Worm (Caenorhabditis elegans) whole organism, L4 larva: ENCODE results near the gene K10B3.5.

Experiments
- D1046.2 ChIP-seq: fragments of 200-800 bp; sonication (Bioruptor generic); IDR thresholded peaks from 2 replicates; pipeline ENCODE4 v1.3.6; 2022; ENCODE audit warnings: missing genetic modification characterization, missing compliant biosample characterization
- aha-1 ChIP-seq: fragments of 150-350 bp; peaks from one replicate; lab custom pipeline; 2014; ENCODE audit warnings: missing biosample characterization, missing genetic modification characterization
- aly-2 ChIP-seq: sonication (generic microtip); optimal IDR thresholded peaks from 2 replicates; lab custom pipeline; 2018; ENCODE audit warnings: missing biosample characterization, missing genetic modification characterization
- ama-1 ChIP-seq: fragments of 150-350 bp; optimal IDR thresholded peaks from 2 replicates; lab custom pipeline; 2014; ENCODE audit warnings: inconsistent platforms, mixed read lengths
- arid-1 ChIP-seq: fragments of 200-800 bp; sonication (Bioruptor generic); conservative IDR thresholded peaks from 2 replicates; pipeline ENCODE4 v1.3.6; 2022; ENCODE audit warnings: missing genetic modification reagents, missing genetic modification characterization, missing compliant biosample characterization
- ceh-20 ChIP-seq: fragments of 200-800 bp; sonication (Bioruptor generic); IDR thresholded peaks from 2 replicates; pipeline ENCODE4 v1.3.6; 2022; ENCODE audit warnings: missing genetic modification reagents, missing genetic modification characterization, missing compliant biosample characterization
- ceh-32 ChIP-seq: sonication (generic microtip); optimal IDR thresholded peaks from 2 replicates; lab custom pipeline; 2016; ENCODE audit warnings: mild to moderate bottlenecking, missing genetic modification characterization, missing compliant biosample characterization; ENCODE audit not compliant: poor library complexity
- ceh-82 ChIP-seq: sonication (generic microtip); optimal IDR thresholded peaks from 2 replicates; lab custom pipeline; 2017; ENCODE audit warnings: missing biosample characterization, missing genetic modification characterization
- ctbp-1 ChIP-seq: fragments of 200-800 bp; sonication (Bioruptor generic); IDR thresholded peaks from 2 replicates; pipeline ENCODE4 v1.3.6; 2022; ENCODE audit warnings: missing genetic modification reagents, missing genetic modification characterization, missing compliant biosample characterization
- daf-12 ChIP-seq: fragments of 150-350 bp; optimal IDR thresholded peaks from 2 replicates; lab custom pipeline; 2014; ENCODE audit warnings: missing biosample characterization, missing genetic modification reagents, missing genetic modification characterization
- daf-8 ChIP-seq: fragments of 200-800 bp; sonication (Bioruptor generic); IDR thresholded peaks from 2 replicates; pipeline ENCODE4 v1.3.6; 2022; ENCODE audit warnings: missing genetic modification characterization, missing compliant biosample characterization
- dmd-6 ChIP-seq: fragments of 200-800 bp; sonication (Bioruptor generic); IDR thresholded peaks from 2 replicates; pipeline ENCODE4 v1.3.6; 2022; ENCODE audit warnings: missing genetic modification reagents, missing genetic modification characterization, missing compliant biosample characterization
- dmd-8 ChIP-seq: fragments of 200-800 bp; sonication (Bioruptor generic); IDR thresholded peaks from 2 replicates; pipeline ENCODE4 v1.3.6; 2022; ENCODE audit warnings: missing genetic modification characterization, missing compliant biosample characterization
- dpl-1 ChIP-seq: fragments of 150-350 bp; optimal IDR thresholded peaks from 2 replicates; lab custom pipeline; 2014; ENCODE audit warnings: missing biosample characterization, missing genetic modification reagents, missing genetic modification characterization
- dve-1 ChIP-seq: sonication (generic microtip); optimal IDR thresholded peaks from 2 replicates; lab custom pipeline; 2017; ENCODE audit warnings: antibody characterized with exemption, mild to moderate bottlenecking, missing genetic modification characterization, missing compliant biosample characterization; ENCODE audit not compliant: insufficient read depth
- fkh-10 ChIP-seq: fragments of 150-350 bp; optimal IDR thresholded peaks from 2 replicates; lab custom pipeline; 2014; ENCODE audit warnings: missing biosample characterization, missing genetic modification reagents, missing genetic modification characterization
- fos-1 ChIP-seq: fragments of 150-350 bp; optimal IDR thresholded peaks from 2 replicates; lab custom pipeline; 2014; ENCODE audit warnings: missing biosample characterization, missing genetic modification characterization
- gei-8 ChIP-seq: fragments of 200-800 bp; sonication (Bioruptor generic); optimal IDR thresholded peaks from 2 replicates; lab custom pipeline; 2018; ENCODE audit warnings: mild to moderate bottlenecking, missing genetic modification characterization, missing compliant biosample characterization
- hif-1 ChIP-seq, 2 experiments: sonication (generic microtip); optimal IDR thresholded peaks; 2 replicates each; lab custom pipeline; 2016 to 2017; ENCODE audit warnings: missing compliant biosample characterization in 2 of 2, missing genetic modification characterization in 2 of 2, missing genetic modification reagents in 2 of 2, missing genotype in 2 of 2, mild to moderate bottlenecking in 1 of 2
- hmg-1.1 ChIP-seq: fragments of 200-800 bp; sonication (Bioruptor generic); IDR thresholded peaks from 2 replicates; pipeline ENCODE4 v1.3.6; 2022; ENCODE audit warnings: missing genetic modification reagents, missing genetic modification characterization, missing compliant biosample characterization
- lin-1 ChIP-seq: fragments of 200-800 bp; sonication (Bioruptor generic); IDR thresholded peaks from 2 replicates; pipeline ENCODE4 v1.3.6; 2022; ENCODE audit warnings: missing genetic modification reagents, missing genetic modification characterization, missing compliant biosample characterization
- lin-15B ChIP-seq: fragments of 150-350 bp; sonication (generic microtip); optimal IDR thresholded peaks from 3 replicates; lab custom pipeline; 2014; ENCODE audit warnings: missing biosample characterization, missing genetic modification characterization
- lin-38 ChIP-seq: fragments of 200-800 bp; sonication (Bioruptor generic); IDR thresholded peaks from 2 replicates; pipeline ENCODE4 v1.3.6; 2022; ENCODE audit warnings: missing genetic modification reagents, missing genetic modification characterization, missing compliant biosample characterization
- lsy-2 ChIP-seq, 2 experiments: fragments of 150-350 bp in 1 of 2; sonication (generic microtip) in 1 of 2; optimal IDR thresholded peaks; 2 replicates each; lab custom pipeline; 2014 to 2017; ENCODE audit warnings: missing biosample characterization in 2 of 2, missing genetic modification characterization in 2 of 2
- mdl-1 ChIP-seq, 2 experiments: fragments of 150-350 bp in 1 of 2; sonication (generic microtip) in 1 of 2; optimal IDR thresholded peaks; 2 replicates each; lab custom pipeline; 2014 to 2017; ENCODE audit warnings: missing biosample characterization in 2 of 2, missing genetic modification characterization in 2 of 2
- mdt-29 ChIP-seq: fragments of 200-800 bp; sonication (Bioruptor generic); IDR thresholded peaks from 2 replicates; pipeline ENCODE4 v1.3.6; 2022; ENCODE audit warnings: missing genetic modification reagents, missing genetic modification characterization, missing compliant biosample characterization
- mep-1 ChIP-seq: fragments of 150-350 bp; sonication (generic microtip); optimal IDR thresholded peaks from 3 replicates; lab custom pipeline; 2014; ENCODE audit warnings: missing biosample characterization, missing genetic modification characterization
- mxl-2 ChIP-seq: fragments of 200-800 bp; sonication (Bioruptor generic); conservative IDR thresholded peaks from 2 replicates; pipeline ENCODE4 v1.3.6; 2022; ENCODE audit warnings: missing genetic modification reagents, missing genetic modification characterization, missing compliant biosample characterization
- nhr-102 ChIP-seq: sonication (generic microtip); optimal IDR thresholded peaks from 2 replicates; lab custom pipeline; 2016; ENCODE audit warnings: mild to moderate bottlenecking, missing genetic modification characterization, moderate library complexity, missing compliant biosample characterization
- nhr-111 ChIP-seq: fragments of 200-800 bp; sonication (Bioruptor generic); optimal IDR thresholded peaks from 2 replicates; lab custom pipeline; 2018; ENCODE audit warnings: mild to moderate bottlenecking, missing genetic modification characterization, missing compliant biosample characterization
- nhr-237 ChIP-seq: sonication (generic microtip); optimal IDR thresholded peaks from 2 replicates; lab custom pipeline; 2017; ENCODE audit warnings: missing biosample characterization, missing genetic modification characterization
- nhr-41 ChIP-seq: fragments of 200-800 bp; sonication (Bioruptor generic); IDR thresholded peaks from 2 replicates; pipeline ENCODE4 v1.3.6; 2022; ENCODE audit warnings: missing genetic modification reagents, missing genetic modification characterization, missing compliant biosample characterization
- nhr-77 ChIP-seq: fragments of 150-350 bp; optimal IDR thresholded peaks from 2 replicates; lab custom pipeline; 2014; ENCODE audit warnings: missing biosample characterization, missing genetic modification characterization
- rbr-2 ChIP-seq: sonication (generic microtip); optimal IDR thresholded peaks from 2 replicates; lab custom pipeline; 2016; ENCODE audit warnings: missing genotype, missing genetic modification characterization, missing compliant biosample characterization
- set-16 ChIP-seq: fragments of 200-800 bp; sonication (Bioruptor generic); IDR thresholded peaks from 2 replicates; pipeline ENCODE4 v1.3.6; 2022; ENCODE audit warnings: missing genetic modification reagents, missing genetic modification characterization, missing compliant biosample characterization
- snpc-4 ChIP-seq: fragments of 150-350 bp; optimal IDR thresholded peaks from 2 replicates; lab custom pipeline; 2014; ENCODE audit warnings: missing biosample characterization, missing genetic modification characterization
- unc-130 ChIP-seq: sonication (generic microtip); optimal IDR thresholded peaks from 2 replicates; lab custom pipeline; 2016; ENCODE audit warnings: missing genetic modification reagents, missing genetic modification characterization, missing compliant biosample characterization
- unc-39 ChIP-seq: sonication (generic microtip); optimal IDR thresholded peaks from 2 replicates; lab custom pipeline; 2017; ENCODE audit warnings: missing biosample characterization, missing genetic modification characterization
- vab-7 ChIP-seq: fragments of 200-800 bp; sonication (Bioruptor generic); IDR thresholded peaks from 2 replicates; pipeline ENCODE4 v1.3.6; 2022; ENCODE audit warnings: missing genetic modification reagents, missing genetic modification characterization, missing compliant biosample characterization
- zag-1 ChIP-seq: fragments of 150-350 bp; optimal IDR thresholded peaks from 2 replicates; lab custom pipeline; 2014; ENCODE audit warnings: missing biosample characterization, missing genetic modification characterization
- zip-11 ChIP-seq: fragments of 200-800 bp; sonication (Bioruptor generic); IDR thresholded peaks from 2 replicates; pipeline ENCODE4 v1.3.6; 2022; ENCODE audit warnings: missing genetic modification characterization, missing compliant biosample characterization

Gene K10B3.5

ce11 chrX:3127626-3128142 is 21.4 kb upstream of the K10B3.5 start (continued):
- TF ChIP-seq fos-1 (tag; lab: Kevin White, UChicago) (no peak), mdt-29 (GFP tag; lab: Robert Waterston, UW) (0 out of 2 replicates have a peak, but pooled peaks have one; percentile 32), aly-2 (no peak), dve-1 (tag; lab: Kevin White, UChicago) (peak; percentile 92), ceh-82 (tag; lab: Kevin White, UChicago) (no peak), nhr-102 (tag; lab: Kevin White, UChicago) (peak; percentile 83), zip-11 (GFP tag; lab: Robert Waterston, UW) (no peak), ama-1 (lab: Kevin White, UChicago) (no peak), D1046.2 (GFP tag; lab: Robert Waterston, UW) (no peak), lin-1 (peak; percentile 25; the same call in 1 of the 2 replicates), unc-130 (GFP tag; lab: Kevin White, UChicago) (no peak), daf-12 (no peak), mxl-2 (GFP tag; lab: Robert Waterston, UW) (no peak; the same call in 1 of the 2 replicates), ceh-32 (tag; lab: Kevin White, UChicago) (peak; percentile 56)

ce11 chrX:3126979-3127378 is 20.7 kb upstream of the K10B3.5 start, which contains the start of gene spc-1:
Gene spc-1, minus strand, starts transcription at chrX:3127079.
- TF ChIP-seq lin-15B (tag; lab: Kevin White, UChicago): no peak
- no peak for TF ChIP-seq dmd-8 (GFP tag; lab: Robert Waterston, UW)
- no peak for TF ChIP-seq fos-1 (tag; lab: Kevin White, UChicago)
- no peak for TF ChIP-seq nhr-237
- TF ChIP-seq mep-1: no peak
- no peak for TF ChIP-seq gei-8 (GFP tag; lab: Kevin White, UChicago)
- TF ChIP-seq nhr-77 (tag; lab: Kevin White, UChicago): no peak
- no peak for TF ChIP-seq mdt-29 (GFP tag; lab: Robert Waterston, UW)
- no peak for TF ChIP-seq zag-1 (tag; lab: Kevin White, UChicago)
- no peak for TF ChIP-seq hif-1 (tag; optimal IDR thresholded peaks at IDR 0.05; lab: Kevin White, UChicago)
- TF ChIP-seq nhr-111 (GFP tag; lab: Kevin White, UChicago): no peak
- TF ChIP-seq dve-1 (tag; lab: Kevin White, UChicago): no peak
- no peak for TF ChIP-seq ceh-32 (tag; lab: Kevin White, UChicago)
- TF ChIP-seq nhr-41: no peak
- TF ChIP-seq vab-7 (GFP tag; lab: Robert Waterston, UW): no peak
- TF ChIP-seq arid-1: no peak
- TF ChIP-seq, all 104 proteins: peak for 0

- TF ChIP-seq D1046.2 (GFP tag; lab: Robert Waterston, UW): no peak
- TF ChIP-seq ceh-20 (GFP tag; lab: Robert Waterston, UW): 0 out of 2 replicates have a peak, but pooled peaks have one; percentile 49
- TF ChIP-seq aha-1 (tag; lab: Kevin White, UChicago): peak; percentile 11
- TF ChIP-seq mep-1: peak; percentile 62
- TF ChIP-seq mdl-1 (tag; optimal IDR thresholded peaks at IDR 0.05; lab: Kevin White, UChicago): peak in 1 of 2 experiments; percentile 31
- TF ChIP-seq dpl-1 (GFP tag; lab: Kevin White, UChicago): no peak
- no peak for TF ChIP-seq nhr-102 (tag; lab: Kevin White, UChicago)
- TF ChIP-seq fkh-10 (GFP tag; lab: Kevin White, UChicago): peak; percentile 44
- TF ChIP-seq lin-38 (GFP tag; lab: Robert Waterston, UW): 0 out of 2 replicates have a peak, but pooled peaks have one; percentile 10
- peak in 1 of 2 experiments; percentile 42 for TF ChIP-seq lsy-2 (tag; optimal IDR thresholded peaks at IDR 0.05; lab: Kevin White, UChicago)
- TF ChIP-seq set-16: 0 out of 2 replicates have a peak, but pooled peaks have one; percentile 16
- TF ChIP-seq unc-39 (tag; lab: Kevin White, UChicago): no peak
- TF ChIP-seq snpc-4 (tag; lab: Kevin White, UChicago): no peak
- peak; percentile 67 for TF ChIP-seq hmg-1.1 (GFP tag; lab: Robert Waterston, UW)
- TF ChIP-seq dmd-6 (GFP tag; lab: Robert Waterston, UW): 0 out of 2 replicates have a peak, but pooled peaks have one; percentile 14
- TF ChIP-seq rbr-2: peak; percentile 31
- TF ChIP-seq daf-8 (GFP tag; lab: Robert Waterston, UW): no peak
- TF ChIP-seq ctbp-1 (GFP tag; lab: Robert Waterston, UW): peak; percentile 65
Observed at ce11 chrX:3126233-3126632, 20.0 kb upstream of the K10B3.5 start.
